Worm (Caenorhabditis elegans) whole organism, L1 larva: ENCODE results near the gene str-48.

Source experiments
- C04F5.9 ChIP-seq: sonication (generic microtip); optimal IDR thresholded peaks from 2 replicates; lab custom pipeline; 2016; ENCODE audit warnings: missing genetic modification characterization, missing compliant biosample characterization
- C16A3.4 ChIP-seq: fragments of 150-350 bp; optimal IDR thresholded peaks from 2 replicates; lab custom pipeline; 2014; ENCODE audit warnings: missing biosample characterization, missing genetic modification characterization
- F16B12.6 ChIP-seq: fragments of 150-350 bp; optimal IDR thresholded peaks from 2 replicates; lab custom pipeline; 2014; ENCODE audit warnings: missing biosample characterization, missing genetic modification characterization
- aly-2 ChIP-seq: fragments of 150-350 bp; optimal IDR thresholded peaks from 2 replicates; lab custom pipeline; 2014; ENCODE audit warnings: missing biosample characterization, missing genetic modification characterization
- blmp-1 ChIP-seq: fragments of 150-350 bp; optimal IDR thresholded peaks from 2 replicates; lab custom pipeline; 2014; ENCODE audit warnings: missing biosample characterization, missing genetic modification characterization
- ceh-63 ChIP-seq: fragments of 200-800 bp; sonication (Bioruptor generic); optimal IDR thresholded peaks from 2 replicates; lab custom pipeline; 2018; ENCODE audit warnings: mild to moderate bottlenecking, missing genetic modification characterization, missing compliant biosample characterization
- ceh-82 ChIP-seq, 3 experiments: fragments of 150-350 bp in 1 of 3; sonication (generic microtip) in 2 of 3; optimal IDR thresholded peaks; 2 replicates each; lab custom pipeline; 2014 to 2017; ENCODE audit warnings: missing biosample characterization in 3 of 3, missing genetic modification characterization in 3 of 3
- ceh-88 ChIP-seq: fragments of 200-800 bp; sonication (Bioruptor generic); IDR thresholded peaks from 2 replicates; pipeline ENCODE4 v1.3.6; 2022; ENCODE audit warnings: missing genetic modification characterization, missing compliant biosample characterization
- ces-1 ChIP-seq: fragments of 150-350 bp; optimal IDR thresholded peaks from 2 replicates; lab custom pipeline; 2014; ENCODE audit warnings: missing biosample characterization, missing genetic modification reagents, missing genetic modification characterization
- dsc-1 ChIP-seq: sonication (generic microtip); optimal IDR thresholded peaks from 2 replicates; lab custom pipeline; 2016; ENCODE audit warnings: mild to moderate bottlenecking, missing genetic modification characterization, missing compliant biosample characterization
- efl-1 ChIP-seq, 4 experiments: fragments of 150-350 bp; optimal IDR thresholded peaks in 3 of 4; peaks in 1 of 4; 1 replicate in 1 of 4; 2 replicates in 3 of 4; lab custom pipeline; 2014; ENCODE audit warnings: missing biosample characterization in 2 of 4, missing genetic modification characterization in 2 of 4, missing genetic modification reagents in 2 of 4
- egl-13 ChIP-seq: sonication (generic microtip); optimal IDR thresholded peaks from 2 replicates; lab custom pipeline; 2016; ENCODE audit warnings: missing genotype, missing genetic modification reagents, missing genetic modification characterization, missing compliant biosample characterization
- elt-2 ChIP-seq: sonication (generic microtip); optimal IDR thresholded peaks from 2 replicates; lab custom pipeline; 2016; ENCODE audit warnings: missing genetic modification characterization, mild to moderate bottlenecking, inconsistent platforms, missing compliant biosample characterization, missing genetic modification reagents
- fkh-4 ChIP-seq: sonication (generic microtip); optimal IDR thresholded peaks from 2 replicates; lab custom pipeline; 2016; ENCODE audit warnings: missing compliant biosample characterization, missing genetic modification characterization, borderline replicate concordance
- fkh-8 ChIP-seq: sonication (generic microtip); optimal IDR thresholded peaks from 2 replicates; lab custom pipeline; 2016; ENCODE audit warnings: mild to moderate bottlenecking, missing genetic modification characterization, missing compliant biosample characterization
- fos-1 ChIP-seq: fragments of 150-350 bp; optimal IDR thresholded peaks from 2 replicates; lab custom pipeline; 2014; ENCODE audit warnings: missing biosample characterization, missing genetic modification characterization
- irx-1 ChIP-seq: sonication (generic microtip); optimal IDR thresholded peaks from 2 replicates; lab custom pipeline; 2016; ENCODE audit warnings: missing genetic modification characterization, missing compliant biosample characterization
- lin-14 ChIP-seq: fragments of 200-800 bp; sonication (Bioruptor generic); optimal IDR thresholded peaks from 2 replicates; lab custom pipeline; 2018; ENCODE audit warnings: mild to moderate bottlenecking, missing genetic modification characterization, moderate library complexity, missing compliant biosample characterization
- lin-15B ChIP-seq: fragments of 150-350 bp; sonication (generic microtip); optimal IDR thresholded peaks from 3 replicates; lab custom pipeline; 2014; ENCODE audit warnings: missing biosample characterization, missing genetic modification characterization
- lin-35 ChIP-seq, 2 experiments: fragments of 150-350 bp; optimal IDR thresholded peaks; 2 replicates each; lab custom pipeline; 2014; ENCODE audit warnings: missing biosample characterization in 2 of 2, missing genetic modification characterization in 2 of 2, missing genetic modification reagents in 2 of 2
- lir-3 ChIP-seq: sonication (generic microtip); optimal IDR thresholded peaks from 2 replicates; lab custom pipeline; 2016; ENCODE audit warnings: mild to moderate bottlenecking, missing genetic modification characterization, moderate library complexity, missing compliant biosample characterization; ENCODE audit not compliant: poor library complexity
- lsy-2 ChIP-seq, 2 experiments: fragments of 150-350 bp; optimal IDR thresholded peaks; 2 replicates each; lab custom pipeline; 2014; ENCODE audit warnings: missing biosample characterization in 2 of 2, missing genetic modification characterization in 2 of 2
- nhr-20 ChIP-seq: sonication (generic microtip); optimal IDR thresholded peaks from 2 replicates; lab custom pipeline; 2016; ENCODE audit warnings: mild to moderate bottlenecking, missing genetic modification characterization, missing compliant biosample characterization
- nhr-47 ChIP-seq: sonication (generic microtip); optimal IDR thresholded peaks from 2 replicates; lab custom pipeline; 2016; ENCODE audit warnings: mild to moderate bottlenecking, missing genetic modification characterization, moderate library complexity, missing compliant biosample characterization
- nhr-71 ChIP-seq: sonication (generic microtip); optimal IDR thresholded peaks from 2 replicates; lab custom pipeline; 2016; ENCODE audit warnings: mild to moderate bottlenecking, missing genetic modification characterization, moderate library complexity, missing compliant biosample characterization
- nhr-77 ChIP-seq: fragments of 150-350 bp; optimal IDR thresholded peaks from 2 replicates; lab custom pipeline; 2014; ENCODE audit warnings: missing biosample characterization, missing genetic modification characterization
- nhr-84 ChIP-seq: sonication (generic microtip); optimal IDR thresholded peaks from 2 replicates; lab custom pipeline; 2017; ENCODE audit warnings: missing biosample characterization, missing genetic modification characterization
- nhr-85 ChIP-seq: sonication (generic microtip); peaks from one replicate; lab custom pipeline; 2016; ENCODE audit warnings: missing genetic modification characterization, inconsistent platforms, missing compliant biosample characterization
- nhr-90 ChIP-seq: sonication (generic microtip); optimal IDR thresholded peaks from 2 replicates; lab custom pipeline; 2016; ENCODE audit warnings: mild to moderate bottlenecking, missing genetic modification characterization, missing compliant biosample characterization; ENCODE audit not compliant: poor library complexity
- pag-3 ChIP-seq: sonication (generic microtip); optimal IDR thresholded peaks from 2 replicates; lab custom pipeline; 2017; ENCODE audit warnings: missing genetic modification characterization, mild to moderate bottlenecking, missing compliant biosample characterization, antibody characterized with exemption, borderline replicate concordance; ENCODE audit not compliant: insufficient read depth
- rnt-1 ChIP-seq: sonication (generic microtip); optimal IDR thresholded peaks from 2 replicates; lab custom pipeline; 2016; ENCODE audit warnings: mild to moderate bottlenecking, missing genetic modification characterization, moderate library complexity, missing compliant biosample characterization
- skn-1 ChIP-seq: fragments of 150-350 bp; optimal IDR thresholded peaks from 2 replicates; lab custom pipeline; 2014; ENCODE audit warnings: missing biosample characterization, missing genetic modification characterization
- snu-23 ChIP-seq: sonication (generic microtip); optimal IDR thresholded peaks from 2 replicates; lab custom pipeline; 2016; ENCODE audit warnings: missing genetic modification characterization, missing compliant biosample characterization
- sptf-1 ChIP-seq: fragments of 150-350 bp; optimal IDR thresholded peaks from 2 replicates; lab custom pipeline; 2014; ENCODE audit warnings: missing biosample characterization, missing genetic modification characterization
- swsn-7 ChIP-seq: sonication (generic microtip); optimal IDR thresholded peaks from 2 replicates; lab custom pipeline; 2016; ENCODE audit warnings: missing genetic modification characterization, missing compliant biosample characterization
- tbx-2 ChIP-seq: sonication (generic microtip); optimal IDR thresholded peaks from 2 replicates; lab custom pipeline; 2016; ENCODE audit warnings: missing genetic modification characterization, missing compliant biosample characterization
- unc-130 ChIP-seq: fragments of 150-350 bp; optimal IDR thresholded peaks from 2 replicates; lab custom pipeline; 2017; ENCODE audit warnings: missing biosample characterization, missing genetic modification characterization, inconsistent platforms
- unc-62 ChIP-seq: fragments of 150-350 bp; optimal IDR thresholded peaks from 2 replicates; lab custom pipeline; 2014; ENCODE audit warnings: missing biosample characterization, missing genetic modification reagents, missing genetic modification characterization

str-48 gene

DNA sequence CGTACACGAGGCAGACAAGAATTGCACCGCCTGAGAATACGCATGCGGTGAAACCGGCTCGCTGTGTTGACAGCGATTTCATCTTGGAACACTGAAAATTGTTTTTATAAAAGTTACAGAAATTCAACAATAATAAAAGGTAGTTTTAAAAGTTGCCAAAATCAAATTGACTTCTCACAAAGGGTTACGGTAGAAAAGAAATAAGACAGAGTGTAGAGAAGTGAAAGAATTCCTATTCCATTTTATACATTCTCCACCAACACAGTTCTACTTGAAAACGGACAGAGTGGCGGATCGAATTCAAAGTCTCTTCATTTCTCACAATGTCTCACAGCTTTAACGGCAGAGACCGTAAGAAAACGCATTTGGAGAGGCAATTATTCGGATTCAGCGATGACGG is 30.6 kb downstream of the str-48 start, which contains the start of gene col-113:
Gene col-113, minus strand, starts transcription at position 101 of the 400 bp plus-strand sequence.
- TF ChIP-seq C04F5.9 (no peak), nhr-85 (tag; lab: Kevin White, UChicago) (peak; percentile 55)

ce11 chrIV:7153362-7153761 is 31.6 kb downstream of the str-48 start, which contains the start of gene C34D4.3:
TSS of gene C34D4.3 (plus strand) at chrIV:7153662.
- TF ChIP-seq unc-130 (tag; lab: Kevin White, UChicago) (no peak), ceh-63 (GFP tag; lab: Kevin White, UChicago) (no peak), swsn-7 (no peak), F16B12.6 (tag; lab: Kevin White, UChicago) (no peak), lin-15B (tag; lab: Kevin White, UChicago) (no peak), C16A3.4 (tag; lab: Kevin White, UChicago) (no peak), egl-13 (tag; lab: Kevin White, UChicago) (no peak), pag-3 (tag; lab: Kevin White, UChicago) (no peak), nhr-90 (tag; lab: Kevin White, UChicago) (no peak), nhr-77 (tag; lab: Kevin White, UChicago) (no peak), lir-3 (tag; lab: Kevin White, UChicago) (no peak)

DNA sequence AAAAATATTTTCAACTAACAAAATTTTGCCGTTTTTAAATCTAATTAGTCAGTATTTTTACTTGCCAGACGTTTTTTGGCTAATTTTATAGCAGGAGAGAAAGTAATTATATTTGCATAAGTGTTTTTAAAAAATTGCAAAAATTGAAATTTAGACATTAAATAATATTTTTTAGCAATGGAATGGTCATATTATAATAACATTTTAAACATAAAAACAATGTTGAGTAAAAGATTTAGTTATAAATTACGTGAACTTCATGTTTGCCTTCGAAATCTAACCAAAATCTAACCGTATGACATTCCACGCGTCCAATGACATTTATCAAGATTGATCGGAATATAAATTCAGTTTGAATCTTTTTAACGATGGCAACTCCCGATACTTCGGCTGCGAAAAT is 32.6 kb downstream of the str-48 start, which contains the start of gene C34D4.2:
Gene C34D4.2, plus strand, starts transcription at position 301 of the 400 bp plus-strand sequence.
- TF ChIP-seq irx-1 (tag; lab: Kevin White, UChicago) (no peak), elt-2 (no peak)
- TF ChIP-seq, all 84 proteins: peak for 0

ce11 chrIV:7156356-7156755 is 34.6 kb downstream of the str-48 start, which contains the start of gene maph-9:
TSS of gene maph-9 (plus strand) at chrIV:7156628.
- peak; percentile 49 for TF ChIP-seq nhr-71
- TF ChIP-seq ceh-88 (GFP tag; lab: Robert Waterston, UW) = no peak
- peak; percentile 95 for TF ChIP-seq fkh-8 (tag; lab: Kevin White, UChicago)
- peak in 1 of 2 experiments; percentile 39 for TF ChIP-seq lsy-2 (tag; optimal IDR thresholded peaks at IDR 0.05; lab: Kevin White, UChicago)
- TF ChIP-seq efl-1 (optimal IDR thresholded peaks at IDR 0.05; lab: Kevin White, UChicago) = no peak
- TF ChIP-seq efl-1 (GFP tag; optimal IDR thresholded peaks at IDR 0.05 in 1 of 2; lab: Kevin White, UChicago) = peak in 1 of 2 experiments; percentile 64
- no peak for TF ChIP-seq ces-1 (GFP tag; lab: Kevin White, UChicago)
- peak; percentile 39 for TF ChIP-seq nhr-47
- TF ChIP-seq dsc-1 (tag; lab: Kevin White, UChicago) = peak; percentile 50
- TF ChIP-seq fos-1 = no peak

DNA sequence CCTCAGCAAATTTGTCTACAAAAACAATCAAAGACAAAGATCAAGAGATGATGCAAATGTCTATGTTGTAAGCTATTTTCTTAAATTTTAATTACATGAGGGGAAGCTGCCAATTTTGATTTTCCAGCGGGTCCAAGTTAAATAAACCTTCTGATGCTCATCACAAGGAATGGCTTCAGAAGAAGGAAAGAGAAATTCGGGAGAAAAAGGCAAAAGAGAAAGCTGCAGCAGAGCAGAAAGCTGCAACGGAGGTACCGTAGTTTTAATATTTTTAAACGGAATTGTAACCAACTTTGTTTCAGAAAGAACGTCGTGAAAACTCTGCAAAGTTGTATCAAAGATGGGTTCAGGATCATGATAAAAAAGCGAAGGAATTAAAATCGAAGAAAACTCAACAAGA is 36.4 kb downstream of the str-48 start:
- TF ChIP-seq skn-1 (tag; lab: Kevin White, UChicago) (no peak), unc-62 (GFP tag; lab: Kevin White, UChicago) (no peak), fkh-4 (no peak), sptf-1 (no peak), lin-14 (GFP tag; lab: Kevin White, UChicago) (no peak)

ce11 chrIV:7159586-7159985 is 37.8 kb downstream of the str-48 start:
- TF ChIP-seq efl-1 (optimal IDR thresholded peaks at IDR 0.05; lab: Kevin White, UChicago) = peak in 1 of 2 experiments; percentile 92
- TF ChIP-seq efl-1 (GFP tag; optimal IDR thresholded peaks at IDR 0.05 in 1 of 2; lab: Kevin White, UChicago) = no peak
- no peak for TF ChIP-seq ceh-82 (tag; optimal IDR thresholded peaks at IDR 0.05; lab: Kevin White, UChicago)

ce11 chrIV:7165723-7166122 is 43.9 kb downstream of the str-48 start, which contains the start of gene rpc-1:
TSS of gene rpc-1 (minus strand) at chrIV:7165748.
- TF ChIP-seq swsn-7 = peak; percentile 4
- no peak for TF ChIP-seq lin-14 (GFP tag; lab: Kevin White, UChicago)
- peak; percentile 9 for TF ChIP-seq rnt-1 (tag; lab: Kevin White, UChicago)
- no peak for TF ChIP-seq unc-62 (GFP tag; lab: Kevin White, UChicago)
- TF ChIP-seq elt-2 = no peak
- peak; percentile 58 for TF ChIP-seq skn-1 (tag; lab: Kevin White, UChicago)
- TF ChIP-seq nhr-90 (tag; lab: Kevin White, UChicago) = peak; percentile 5
- TF ChIP-seq nhr-84 (tag; lab: Kevin White, UChicago) = no peak
- TF ChIP-seq sptf-1 = no peak
- TF ChIP-seq F16B12.6 (tag; lab: Kevin White, UChicago) = peak; percentile 47
- peak; percentile 50 to 79 for TF ChIP-seq efl-1 (optimal IDR thresholded peaks at IDR 0.05; lab: Kevin White, UChicago)
- TF ChIP-seq efl-1 (GFP tag; optimal IDR thresholded peaks at IDR 0.05 in 1 of 2; lab: Kevin White, UChicago) = peak; percentile 74 to 98
- peak; percentile 40 for TF ChIP-seq blmp-1 (tag; lab: Kevin White, UChicago)
- no peak for TF ChIP-seq aly-2 (tag; lab: Kevin White, UChicago)
- TF ChIP-seq snu-23 (GFP tag; lab: Kevin White, UChicago) = peak; percentile 30
- peak; percentile 39 for TF ChIP-seq nhr-20 (tag; lab: Kevin White, UChicago)
- peak; percentile 22 for TF ChIP-seq tbx-2 (tag; lab: Kevin White, UChicago)
- peak; percentile 12 for TF ChIP-seq C16A3.4 (tag; lab: Kevin White, UChicago)
- TF ChIP-seq ceh-82 (tag; optimal IDR thresholded peaks at IDR 0.05; lab: Kevin White, UChicago) = peak; percentile 8 to 43 (median 39)
- TF ChIP-seq lin-35 (GFP tag; optimal IDR thresholded peaks at IDR 0.05; lab: Kevin White, UChicago) = peak; percentile 47 to 90
